Worm (Caenorhabditis elegans) whole organism, young adult: ENCODE data around the gene bbln-1.

Source experiments
- D2030.7 ChIP-seq: fragments of 200-800 bp; sonication (Bioruptor generic); IDR thresholded peaks from 2 replicates; pipeline ENCODE4 v1.3.6; 2022; ENCODE audit warnings: missing genetic modification reagents, missing genetic modification characterization, missing compliant biosample characterization
- F23B12.7 ChIP-seq: sonication (generic microtip); optimal IDR thresholded peaks from 2 replicates; lab custom pipeline; 2017; ENCODE audit warnings: missing genetic modification characterization, mild to moderate bottlenecking, missing compliant biosample characterization, antibody characterized with exemption, moderate library complexity; ENCODE audit not compliant: insufficient read depth
- F37B4.10 ChIP-seq: fragments of 200-800 bp; sonication (Bioruptor generic); IDR thresholded peaks from 2 replicates; pipeline ENCODE4 v1.3.6; 2022; ENCODE audit warnings: missing genetic modification characterization, missing compliant biosample characterization
- F57A8.1 ChIP-seq: fragments of 200-800 bp; sonication (Bioruptor generic); optimal IDR thresholded peaks from 2 replicates; lab custom pipeline; 2018; ENCODE audit warnings: mild to moderate bottlenecking, missing genetic modification characterization, moderate library complexity, missing compliant biosample characterization
- K12H6.12 ChIP-seq: fragments of 200-800 bp; sonication (Bioruptor generic); optimal IDR thresholded peaks from 2 replicates; lab custom pipeline; 2018; ENCODE audit warnings: mild to moderate bottlenecking, missing genetic modification characterization, missing compliant biosample characterization
- Y53F4B.3 ChIP-seq: fragments of 200-800 bp; sonication (Bioruptor generic); IDR thresholded peaks from 2 replicates; pipeline ENCODE4 v1.3.6; 2022; ENCODE audit warnings: missing genetic modification reagents, missing genetic modification characterization, missing compliant biosample characterization
- Y56A3A.18 ChIP-seq: fragments of 200-800 bp; sonication (Bioruptor generic); IDR thresholded peaks from 2 replicates; pipeline ENCODE4 v1.3.6; 2022; ENCODE audit warnings: missing genetic modification reagents, missing genetic modification characterization, missing compliant biosample characterization
- ZK185.1 ChIP-seq: sonication (generic microtip); optimal IDR thresholded peaks from 2 replicates; lab custom pipeline; 2016; ENCODE audit warnings: mild to moderate bottlenecking, missing genetic modification characterization, missing compliant biosample characterization; ENCODE audit not compliant: poor library complexity, severe bottlenecking
- akir-1 ChIP-seq: fragments of 200-800 bp; sonication (Bioruptor generic); optimal IDR thresholded peaks from 2 replicates; lab custom pipeline; 2018; ENCODE audit warnings: mild to moderate bottlenecking, missing genetic modification characterization, moderate library complexity, missing compliant biosample characterization
- aptf-2 ChIP-seq: fragments of 200-800 bp; sonication (Bioruptor generic); conservative IDR thresholded peaks from 2 replicates; pipeline ENCODE4 v1.3.6; 2022; ENCODE audit warnings: missing genetic modification reagents, missing genetic modification characterization, missing compliant biosample characterization
- attf-5 ChIP-seq: fragments of 200-800 bp; sonication (Bioruptor generic); optimal IDR thresholded peaks from 2 replicates; lab custom pipeline; 2018; ENCODE audit warnings: mild to moderate bottlenecking, missing genetic modification characterization, missing compliant biosample characterization
- cebp-1 ChIP-seq, 2 experiments: fragments of 200-800 bp in 1 of 2; sonication (Bioruptor generic) in 1 of 2; sonication (generic microtip) in 1 of 2; IDR thresholded peaks in 1 of 2; optimal IDR thresholded peaks in 1 of 2; 2 replicates each; pipeline versions ENCODE4 v1.3.6 to Lab custom; 2017 to 2022; ENCODE audit warnings: missing compliant biosample characterization in 2 of 2, missing genetic modification characterization in 2 of 2, mild to moderate bottlenecking in 1 of 2, missing genetic modification reagents in 1 of 2, moderate library complexity in 1 of 2
- ceh-40 ChIP-seq: fragments of 200-800 bp; sonication (Bioruptor generic); IDR thresholded peaks from 2 replicates; pipeline ENCODE4 v1.3.6; 2022; ENCODE audit warnings: missing genetic modification characterization, missing compliant biosample characterization
- ceh-58 ChIP-seq: fragments of 200-800 bp; sonication (Bioruptor generic); IDR thresholded peaks from 2 replicates; pipeline ENCODE4 v1.3.6; 2022; ENCODE audit warnings: missing genetic modification characterization, missing compliant biosample characterization
- ceh-79 ChIP-seq: sonication (generic microtip); optimal IDR thresholded peaks from 2 replicates; lab custom pipeline; 2017; ENCODE audit warnings: mild to moderate bottlenecking, missing genetic modification characterization, missing compliant biosample characterization
- die-1 ChIP-seq: sonication (generic microtip); optimal IDR thresholded peaks from 2 replicates; lab custom pipeline; 2016; ENCODE audit warnings: missing genotype, mild to moderate bottlenecking, missing genetic modification characterization, missing compliant biosample characterization
- dox-1 ChIP-seq: fragments of 200-800 bp; sonication (Bioruptor generic); IDR thresholded peaks from 2 replicates; pipeline ENCODE4 v1.3.6; 2022; ENCODE audit warnings: missing genetic modification reagents, missing genetic modification characterization, missing compliant biosample characterization
- efl-1 ChIP-seq: fragments of 150-350 bp; optimal IDR thresholded peaks from 2 replicates; lab custom pipeline; 2014; ENCODE audit warnings: missing biosample characterization, missing genetic modification reagents, missing genetic modification characterization
- him-1 ChIP-seq: sonication (generic microtip); optimal IDR thresholded peaks from 2 replicates; lab custom pipeline; 2016; ENCODE audit warnings: missing genotype, missing genetic modification reagents, missing genetic modification characterization, missing compliant biosample characterization
- hmg-1.2 ChIP-seq: fragments of 200-800 bp; sonication (Bioruptor generic); IDR thresholded peaks from 2 replicates; pipeline ENCODE4 v1.3.6; 2022; ENCODE audit warnings: missing genetic modification reagents, missing genetic modification characterization, missing compliant biosample characterization
- hmg-20 ChIP-seq: fragments of 200-800 bp; sonication (Bioruptor generic); IDR thresholded peaks from 2 replicates; pipeline ENCODE4 v1.3.6; 2022; ENCODE audit warnings: missing genetic modification reagents, missing genetic modification characterization, missing compliant biosample characterization
- hsf-1 ChIP-seq: fragments of 200-800 bp; sonication (Bioruptor generic); IDR thresholded peaks from 2 replicates; pipeline ENCODE4 v1.3.6; 2022; ENCODE audit warnings: missing genetic modification reagents, missing genetic modification characterization, missing compliant biosample characterization
- lag-1 ChIP-seq: fragments of 200-800 bp; sonication (Bioruptor generic); IDR thresholded peaks from 2 replicates; pipeline ENCODE4 v1.3.6; 2022; ENCODE audit warnings: missing genetic modification reagents, missing genetic modification characterization, missing compliant biosample characterization
- lin-35 ChIP-seq, 3 experiments: fragments of 150-350 bp in 2 of 3; sonication (generic microtip) in 1 of 3; optimal IDR thresholded peaks; 2 replicates each; lab custom pipeline; 2014 to 2018; ENCODE audit warnings: missing biosample characterization in 3 of 3, missing genetic modification characterization in 3 of 3, missing genetic modification reagents in 3 of 3
- lin-40 ChIP-seq: sonication (generic microtip); optimal IDR thresholded peaks from 2 replicates; lab custom pipeline; 2016; ENCODE audit warnings: missing genetic modification characterization, mild to moderate bottlenecking, missing compliant biosample characterization, missing genotype, missing genetic modification reagents
- lir-1 ChIP-seq: fragments of 200-800 bp; sonication (Bioruptor generic); conservative IDR thresholded peaks from 2 replicates; pipeline ENCODE4 v1.3.6; 2022; ENCODE audit warnings: missing genetic modification reagents, missing genetic modification characterization, missing compliant biosample characterization
- madf-8 ChIP-seq: fragments of 200-800 bp; sonication (Bioruptor generic); conservative IDR thresholded peaks from 2 replicates; pipeline ENCODE4 v1.3.6; 2022; ENCODE audit warnings: missing genetic modification reagents, missing genetic modification characterization, missing compliant biosample characterization
- nhr-80 ChIP-seq: sonication (generic microtip); optimal IDR thresholded peaks from 2 replicates; lab custom pipeline; 2016; ENCODE audit warnings: missing genetic modification characterization, missing compliant biosample characterization
- pbrm-1 ChIP-seq: fragments of 200-800 bp; sonication (Bioruptor generic); IDR thresholded peaks from 2 replicates; pipeline ENCODE4 v1.3.6; 2022; ENCODE audit warnings: missing genetic modification reagents, missing genetic modification characterization, missing compliant biosample characterization
- repo-1 ChIP-seq: sonication (generic microtip); optimal IDR thresholded peaks from 2 replicates; lab custom pipeline; 2017; ENCODE audit warnings: mild to moderate bottlenecking, missing genetic modification characterization, missing compliant biosample characterization
- rpc-1 ChIP-seq, 2 experiments: fragments of 150-350 bp in 1 of 2; sonication (generic microtip) in 1 of 2; optimal IDR thresholded peaks; 2 replicates each; lab custom pipeline; 2014 to 2018; ENCODE audit warnings: missing biosample characterization in 1 of 2, missing genetic modification characterization in 1 of 2, missing genetic modification reagents in 1 of 2, missing genotype in 1 of 2
- sdz-38 ChIP-seq: sonication (generic microtip); optimal IDR thresholded peaks from 2 replicates; lab custom pipeline; 2016; ENCODE audit warnings: missing genotype, missing genetic modification characterization, missing compliant biosample characterization
- snpc-4 ChIP-seq, 5 experiments: fragments of 150-350 bp in 1 of 5; sonication (generic microtip) in 4 of 5; optimal IDR thresholded peaks; 2 replicates each; lab custom pipeline; 2014 to 2018; ENCODE audit warnings: missing genetic modification characterization in 5 of 5, missing biosample characterization in 3 of 5, antibody characterized with exemption in 2 of 5, mild to moderate bottlenecking in 2 of 5, missing compliant biosample characterization in 2 of 5, missing genotype in 2 of 5, moderate library complexity in 2 of 5, missing genetic modification reagents in 1 of 5
- sptf-2 ChIP-seq: fragments of 200-800 bp; sonication (Bioruptor generic); optimal IDR thresholded peaks from 2 replicates; lab custom pipeline; 2018; ENCODE audit warnings: mild to moderate bottlenecking, missing genetic modification characterization, missing compliant biosample characterization
- tlf-1 ChIP-seq: fragments of 200-800 bp; sonication (Bioruptor generic); optimal IDR thresholded peaks from 2 replicates; lab custom pipeline; 2018; ENCODE audit warnings: mild to moderate bottlenecking, missing genetic modification characterization, missing compliant biosample characterization
- unc-130 ChIP-seq: sonication (generic microtip); optimal IDR thresholded peaks from 2 replicates; lab custom pipeline; 2016; ENCODE audit warnings: missing genetic modification reagents, missing genetic modification characterization, missing compliant biosample characterization
- zfh-2 ChIP-seq: fragments of 200-800 bp; sonication (Bioruptor generic); conservative IDR thresholded peaks from 2 replicates; pipeline ENCODE4 v1.3.6; 2022; ENCODE audit warnings: missing genetic modification reagents, missing genetic modification characterization, missing compliant biosample characterization
- ztf-18 ChIP-seq: sonication (generic microtip); optimal IDR thresholded peaks from 2 replicates; lab custom pipeline; 2016; ENCODE audit warnings: missing genotype, mild to moderate bottlenecking, missing genetic modification characterization, missing compliant biosample characterization
- ztf-22 ChIP-seq: fragments of 200-800 bp; sonication (Bioruptor generic); optimal IDR thresholded peaks from 2 replicates; lab custom pipeline; 2018; ENCODE audit warnings: mild to moderate bottlenecking, missing genetic modification characterization, moderate library complexity, missing compliant biosample characterization
- ztf-3 ChIP-seq: fragments of 200-800 bp; sonication (Bioruptor generic); optimal IDR thresholded peaks from 2 replicates; lab custom pipeline; 2018; ENCODE audit warnings: mild to moderate bottlenecking, missing genetic modification characterization, missing compliant biosample characterization

Gene bbln-1

ce11 chrX:3111687-3112086 is 40.6 kb downstream of the bbln-1 start (continued):
- TF ChIP-seq unc-130 (GFP tag; lab: Kevin White, UChicago) (no peak), F57A8.1 (GFP tag; lab: Kevin White, UChicago) (no peak), tlf-1 (GFP tag; lab: Kevin White, UChicago) (peak; percentile 55), Y56A3A.18 (GFP tag; lab: Robert Waterston, UW) (0 out of 2 replicates have a peak, but pooled peaks have one; percentile 9)

ce11 chrX:3111066-3111465 is 41.2 kb downstream of the bbln-1 start:
- TF ChIP-seq lin-35 (GFP tag; optimal IDR thresholded peaks at IDR 0.05; lab: Kevin White, UChicago) (peak in 1 of 3 experiments; percentile 47), Y53F4B.3 (no peak), ceh-79 (tag; lab: Kevin White, UChicago) (no peak), hmg-1.2 (GFP tag; lab: Robert Waterston, UW) (no peak), sdz-38 (tag; lab: Kevin White, UChicago) (no peak), D2030.7 (no peak), akir-1 (GFP tag; lab: Kevin White, UChicago) (no peak), ZK185.1 (tag; lab: Kevin White, UChicago) (peak; percentile 37)

- TF ChIP-seq madf-8 (GFP tag; lab: Robert Waterston, UW) (no peak), cebp-1 (GFP tag; IDR thresholded peaks at IDR 0.05; lab: Robert Waterston, UW) (no peak), cebp-1 (tag; optimal IDR thresholded peaks at IDR 0.05; lab: Kevin White, UChicago) (no peak), nhr-80 (tag; lab: Kevin White, UChicago) (peak; percentile 66), dox-1 (0 out of 2 replicates have a peak, but pooled peaks have one; percentile 22), F37B4.10 (GFP tag; lab: Robert Waterston, UW) (no peak)
These were observed 41.7 kb downstream of the bbln-1 start, which contains the start of gene gpcp-1 for ce11 chrX:3110576-3110975. gpcp-1 (minus strand) TSS chrX:3110628.

ce11 chrX:3108603-3109002 is 43.7 kb downstream of the bbln-1 start:
- TF ChIP-seq repo-1: no peak
- TF ChIP-seq zfh-2: 0 out of 2 replicates have a peak, but pooled peaks have one; percentile 28
- no peak for TF ChIP-seq ceh-58 (GFP tag; lab: Robert Waterston, UW)
- TF ChIP-seq hsf-1: 0 out of 2 replicates have a peak, but pooled peaks have one; percentile 18
- TF ChIP-seq cebp-1 (GFP tag; IDR thresholded peaks at IDR 0.05; lab: Robert Waterston, UW): no peak
- peak; percentile 47 for TF ChIP-seq cebp-1 (tag; optimal IDR thresholded peaks at IDR 0.05; lab: Kevin White, UChicago)

ce11 chrX:3106137-3106536 is 46.1 kb downstream of the bbln-1 start, which contains the start of gene K10B3.5:
K10B3.5 (minus strand) TSS chrX:3106479.
- TF ChIP-seq lag-1 (GFP tag; lab: Robert Waterston, UW): no peak
- peak; percentile 59 for TF ChIP-seq efl-1 (GFP tag; lab: Kevin White, UChicago)
- no peak for TF ChIP-seq die-1
- no peak for TF ChIP-seq aptf-2
- peak; percentile 61 for TF ChIP-seq attf-5 (GFP tag; lab: Kevin White, UChicago)
- TF ChIP-seq him-1 (tag; lab: Kevin White, UChicago): no peak
- peak; percentile 21 for TF ChIP-seq K12H6.12 (tag; lab: Kevin White, UChicago)
- no peak for TF ChIP-seq rpc-1 (optimal IDR thresholded peaks at IDR 0.05; lab: Kevin White, UChicago)
- no peak for TF ChIP-seq rpc-1 (tag; optimal IDR thresholded peaks at IDR 0.05; lab: Kevin White, UChicago)
- no peak for TF ChIP-seq sptf-2 (GFP tag; lab: Kevin White, UChicago)
- TF ChIP-seq lin-35 (GFP tag; optimal IDR thresholded peaks at IDR 0.05; lab: Kevin White, UChicago): peak in 2 of 3 experiments; percentile 6 to 50
- no peak for TF ChIP-seq ztf-3 (GFP tag; lab: Kevin White, UChicago)
- peak; percentile 28 for TF ChIP-seq ztf-18 (tag; lab: Kevin White, UChicago)
- no peak for TF ChIP-seq lir-1 (GFP tag; lab: Robert Waterston, UW)
- TF ChIP-seq lin-40 (tag; lab: Kevin White, UChicago): peak; percentile 48
- TF ChIP-seq snpc-4 (GFP tag; optimal IDR thresholded peaks at IDR 0.05; lab: Kevin White, UChicago): no peak
- peak in 1 of 4 experiments; percentile 14 for TF ChIP-seq snpc-4 (tag; optimal IDR thresholded peaks at IDR 0.05; lab: Kevin White, UChicago)
- TF ChIP-seq ceh-40: no peak
- peak; percentile 57; the same call in 1 of the 2 replicates for TF ChIP-seq hmg-1.2 (GFP tag; lab: Robert Waterston, UW)
- TF ChIP-seq ztf-22 (GFP tag; lab: Kevin White, UChicago): no peak
- peak; percentile 78 for TF ChIP-seq F23B12.7 (tag; lab: Kevin White, UChicago)
- no peak for TF ChIP-seq hmg-20
- no peak for TF ChIP-seq pbrm-1 (GFP tag; lab: Robert Waterston, UW)
- peak; percentile 46 for TF ChIP-seq nhr-80 (tag; lab: Kevin White, UChicago)
